Worm (Caenorhabditis elegans): ENCODE data around the gene C01G5.9.

- TF ChIP-seq aly-1 (tag; optimal IDR thresholded peaks at IDR 0.05), result no peak
- TF ChIP-seq hmbx-1 (tag; optimal IDR thresholded peaks at IDR 0.05), result no peak
- TF ChIP-seq hnd-1 (tag; optimal IDR thresholded peaks at IDR 0.05), result no peak
- no peak for TF ChIP-seq flt-1 (GFP tag; IDR thresholded peaks at IDR 0.05)
- TF ChIP-seq hmg-4 (GFP tag; optimal IDR thresholded peaks at IDR 0.05), result no peak
- no peak for TF ChIP-seq ama-1 (optimal IDR thresholded peaks at IDR 0.05)
- no peak for TF ChIP-seq tbx-11 (GFP tag; IDR thresholded peaks at IDR 0.05)
These were observed 27.8 kb upstream of the C01G5.9 start for ce11 chrIV:6491915-6492314.

All from whole organism, early embryonic.